Worm (Caenorhabditis elegans): ENCODE measurements around the gene spon-1.

- no peak for TF ChIP-seq dao-5 (tag; optimal IDR thresholded peaks at IDR 0.05)
- TF ChIP-seq him-1 (tag; optimal IDR thresholded peaks at IDR 0.05), result no peak
- no peak for TF ChIP-seq W03F9.2 (tag; optimal IDR thresholded peaks at IDR 0.05)
Observed at ce11 chrII:7098578-7098977, 17.8 kb upstream of the spon-1 start, which contains the start of gene mct-5.
